Worm (Caenorhabditis elegans) whole organism, L2 larva: ENCODE results near the gene K01A11.1.
"Not testable (repeated sequence)": the region's sequence is repeated elsewhere in the genome, so short reads cannot be mapped to it uniquely, and the experiment has no call there.

ENCODE experiments used
- F13H6.1 ChIP-seq: sonication (generic microtip); optimal IDR thresholded peaks from 2 replicates; lab custom pipeline; 2016; ENCODE audit warnings: missing genetic modification characterization, missing compliant biosample characterization
- R02D3.7 ChIP-seq: fragments of 150-350 bp; optimal IDR thresholded peaks from 2 replicates; lab custom pipeline; 2014; ENCODE audit warnings: missing biosample characterization, missing genetic modification characterization
- Y55F3AM.14 ChIP-seq: fragments of 200-800 bp; sonication (Bioruptor generic); optimal IDR thresholded peaks from 2 replicates; lab custom pipeline; 2018; ENCODE audit warnings: mild to moderate bottlenecking, missing genetic modification characterization, missing compliant biosample characterization
- ZK546.5 ChIP-seq: sonication (generic microtip); optimal IDR thresholded peaks from 2 replicates; lab custom pipeline; 2017; ENCODE audit warnings: missing biosample characterization, missing genetic modification characterization
- alr-1 ChIP-seq: fragments of 150-350 bp; optimal IDR thresholded peaks from 2 replicates; lab custom pipeline; 2014; ENCODE audit warnings: missing biosample characterization, missing genetic modification characterization
- ama-1 ChIP-seq: fragments of 150-350 bp; optimal IDR thresholded peaks from 2 replicates; lab custom pipeline; 2018; ENCODE audit warnings: inconsistent platforms
- blmp-1 ChIP-seq: sonication (generic microtip); optimal IDR thresholded peaks from 2 replicates; lab custom pipeline; 2017; ENCODE audit warnings: missing genetic modification characterization, mild to moderate bottlenecking, missing compliant biosample characterization, antibody characterized with exemption, moderate library complexity; ENCODE audit not compliant: insufficient read depth
- ceh-16 ChIP-seq: fragments of 150-350 bp; optimal IDR thresholded peaks from 2 replicates; lab custom pipeline; 2014; ENCODE audit warnings: missing biosample characterization, missing genetic modification characterization
- crh-2 ChIP-seq: sonication (generic microtip); optimal IDR thresholded peaks from 2 replicates; lab custom pipeline; 2017; ENCODE audit warnings: missing biosample characterization, missing genetic modification characterization
- dmd-4 ChIP-seq: sonication (generic microtip); optimal IDR thresholded peaks from 2 replicates; lab custom pipeline; 2017; ENCODE audit warnings: missing biosample characterization, missing genetic modification characterization
- egl-27 ChIP-seq: sonication (generic microtip); optimal IDR thresholded peaks from 3 replicates; lab custom pipeline; 2017; ENCODE audit warnings: missing biosample characterization, missing genetic modification reagents, missing genetic modification characterization
- elt-3 ChIP-seq: sonication (generic microtip); optimal IDR thresholded peaks from 2 replicates; lab custom pipeline; 2017; ENCODE audit warnings: missing biosample characterization, missing genetic modification characterization
- fos-1 ChIP-seq: fragments of 150-350 bp; optimal IDR thresholded peaks from 2 replicates; lab custom pipeline; 2014; ENCODE audit warnings: missing biosample characterization, missing genetic modification characterization
- lin-11 ChIP-seq: fragments of 150-350 bp; sonication (generic microtip); optimal IDR thresholded peaks from 2 replicates; lab custom pipeline; 2014; ENCODE audit warnings: missing biosample characterization, missing genetic modification characterization, inconsistent platforms, mixed read lengths
- lin-39 ChIP-seq: fragments of 150-350 bp; optimal IDR thresholded peaks from 2 replicates; lab custom pipeline; 2014; ENCODE audit warnings: missing biosample characterization, missing genetic modification reagents, missing genetic modification characterization
- lsy-2 ChIP-seq, 2 experiments: fragments of 150-350 bp in 1 of 2; sonication (generic microtip) in 1 of 2; optimal IDR thresholded peaks; 2 replicates each; lab custom pipeline; 2014 to 2017; ENCODE audit warnings: missing biosample characterization in 2 of 2, missing genetic modification characterization in 2 of 2
- mab-5 ChIP-seq: fragments of 150-350 bp; optimal IDR thresholded peaks from 2 replicates; lab custom pipeline; 2014; ENCODE audit warnings: missing biosample characterization, missing genetic modification characterization
- mbf-1 ChIP-seq: sonication (generic microtip); optimal IDR thresholded peaks from 2 replicates; lab custom pipeline; 2017; ENCODE audit warnings: missing biosample characterization, missing genetic modification characterization
- nhr-10 ChIP-seq: sonication (generic microtip); optimal IDR thresholded peaks from 2 replicates; lab custom pipeline; 2017; ENCODE audit warnings: missing biosample characterization, missing genetic modification characterization
- nhr-11 ChIP-seq: fragments of 150-350 bp; optimal IDR thresholded peaks from 2 replicates; lab custom pipeline; 2014; ENCODE audit warnings: missing biosample characterization, missing genetic modification characterization
- nhr-12 ChIP-seq: fragments of 150-350 bp; optimal IDR thresholded peaks from 2 replicates; lab custom pipeline; 2014; ENCODE audit warnings: missing biosample characterization, missing genetic modification characterization
- nhr-129 ChIP-seq: fragments of 150-350 bp; optimal IDR thresholded peaks from 2 replicates; lab custom pipeline; 2014; ENCODE audit warnings: missing biosample characterization, missing genetic modification characterization
- nhr-21 ChIP-seq: fragments of 150-350 bp; optimal IDR thresholded peaks from 2 replicates; lab custom pipeline; 2014; ENCODE audit warnings: missing biosample characterization, missing genetic modification characterization
- nhr-237 ChIP-seq: fragments of 150-350 bp; optimal IDR thresholded peaks from 2 replicates; lab custom pipeline; 2014; ENCODE audit warnings: missing biosample characterization, missing genetic modification characterization
- nhr-25 ChIP-seq: fragments of 150-350 bp; sonication (generic microtip); optimal IDR thresholded peaks from 3 replicates; lab custom pipeline; 2014; ENCODE audit warnings: missing biosample characterization, missing genetic modification characterization
- nhr-6 ChIP-seq: fragments of 150-350 bp; optimal IDR thresholded peaks from 2 replicates; lab custom pipeline; 2014; ENCODE audit warnings: missing biosample characterization, missing genetic modification characterization
- nhr-77 ChIP-seq: fragments of 150-350 bp; optimal IDR thresholded peaks from 2 replicates; lab custom pipeline; 2014; ENCODE audit warnings: missing biosample characterization, missing genetic modification characterization
- peb-1 ChIP-seq: fragments of 150-350 bp; optimal IDR thresholded peaks from 2 replicates; lab custom pipeline; 2014; ENCODE audit warnings: missing biosample characterization, missing genetic modification characterization
- sem-4 ChIP-seq: fragments of 150-350 bp; optimal IDR thresholded peaks from 2 replicates; lab custom pipeline; 2014; ENCODE audit warnings: missing biosample characterization, missing genetic modification reagents, missing genetic modification characterization
- sma-3 ChIP-seq: sonication (generic microtip); optimal IDR thresholded peaks from 2 replicates; lab custom pipeline; 2016; ENCODE audit warnings: missing genetic modification reagents, missing genetic modification characterization, missing compliant biosample characterization
- sma-9 ChIP-seq, 2 experiments: fragments of 150-350 bp in 1 of 2; sonication (generic microtip) in 1 of 2; optimal IDR thresholded peaks; 2 replicates each; lab custom pipeline; 2014 to 2016; ENCODE audit warnings: missing genetic modification characterization in 2 of 2, mild to moderate bottlenecking in 1 of 2, missing biosample characterization in 1 of 2, missing compliant biosample characterization in 1 of 2, missing genetic modification reagents in 1 of 2, moderate library complexity in 1 of 2
- snpc-4 ChIP-seq: fragments of 150-350 bp; optimal IDR thresholded peaks from 2 replicates; lab custom pipeline; 2014; ENCODE audit warnings: missing biosample characterization, missing genetic modification characterization
- unc-55 ChIP-seq: fragments of 150-350 bp; sonication (generic microtip); optimal IDR thresholded peaks from 3 replicates; lab custom pipeline; 2014; ENCODE audit warnings: missing biosample characterization, missing genetic modification reagents, missing genetic modification characterization
- unc-62 ChIP-seq: fragments of 150-350 bp; optimal IDR thresholded peaks from 2 replicates; lab custom pipeline; 2014; ENCODE audit warnings: missing biosample characterization, missing genetic modification reagents, missing genetic modification characterization
- zag-1 ChIP-seq: fragments of 150-350 bp; optimal IDR thresholded peaks from 2 replicates; lab custom pipeline; 2014; ENCODE audit warnings: missing biosample characterization, missing genetic modification characterization
- ztf-1 ChIP-seq: fragments of 200-800 bp; sonication (Bioruptor generic); conservative IDR thresholded peaks from 2 replicates; pipeline ENCODE4 v1.3.6; 2022; ENCODE audit warnings: missing genetic modification characterization, missing compliant biosample characterization
- ztf-11 ChIP-seq: sonication (generic microtip); optimal IDR thresholded peaks from 2 replicates; lab custom pipeline; 2017; ENCODE audit warnings: missing biosample characterization, missing genetic modification characterization
- ztf-4 ChIP-seq: fragments of 150-350 bp; optimal IDR thresholded peaks from 2 replicates; lab custom pipeline; 2014; ENCODE audit warnings: missing biosample characterization, missing genetic modification characterization

Gene K01A11.1

DNA sequence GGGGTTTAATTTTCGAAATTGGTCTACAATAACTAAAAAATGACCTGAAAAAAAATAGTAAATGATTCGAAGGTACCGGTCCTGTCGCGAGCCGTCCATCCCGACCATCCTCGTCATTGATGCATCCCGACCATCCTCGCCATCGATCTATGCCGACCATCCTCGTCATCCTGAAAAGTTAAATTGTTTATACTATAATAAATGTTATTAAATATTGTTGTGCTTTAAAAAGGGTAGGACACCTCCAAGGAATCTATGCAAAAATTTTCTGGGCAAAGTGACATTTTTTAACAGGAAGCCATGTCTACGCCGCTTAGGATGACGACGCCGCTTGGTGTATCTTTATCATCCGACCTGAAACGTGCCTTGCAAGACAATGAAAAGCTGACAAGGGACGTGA is 22.8 kb upstream of the K01A11.1 start, which contains the start of gene C34C12.1:
TSS of gene C34C12.1 (plus strand) at position 301 of the 400 bp plus-strand sequence.
- TF ChIP-seq blmp-1 (tag; lab: Kevin White, UChicago); sma-3 (GFP tag; lab: Kevin White, UChicago); ceh-16 (tag; lab: Kevin White, UChicago): not testable (repeated sequence)
- TF ChIP-seq, all 48 proteins: peak for 0; not testable (repeated sequence) for 48

- TF ChIP-seq mab-5 (tag; lab: Kevin White, UChicago); elt-3 (tag; lab: Kevin White, UChicago); snpc-4: not testable (repeated sequence)
- TF ChIP-seq, all 48 proteins: peak for 0; not testable (repeated sequence) for 48
These were observed 22.2 kb upstream of the K01A11.1 start, which contains the start of gene C34C12.2 for ce11 chrIII:3453486-3453885. Gene C34C12.2 (plus strand): TSS chrIII:3453786.

DNA sequence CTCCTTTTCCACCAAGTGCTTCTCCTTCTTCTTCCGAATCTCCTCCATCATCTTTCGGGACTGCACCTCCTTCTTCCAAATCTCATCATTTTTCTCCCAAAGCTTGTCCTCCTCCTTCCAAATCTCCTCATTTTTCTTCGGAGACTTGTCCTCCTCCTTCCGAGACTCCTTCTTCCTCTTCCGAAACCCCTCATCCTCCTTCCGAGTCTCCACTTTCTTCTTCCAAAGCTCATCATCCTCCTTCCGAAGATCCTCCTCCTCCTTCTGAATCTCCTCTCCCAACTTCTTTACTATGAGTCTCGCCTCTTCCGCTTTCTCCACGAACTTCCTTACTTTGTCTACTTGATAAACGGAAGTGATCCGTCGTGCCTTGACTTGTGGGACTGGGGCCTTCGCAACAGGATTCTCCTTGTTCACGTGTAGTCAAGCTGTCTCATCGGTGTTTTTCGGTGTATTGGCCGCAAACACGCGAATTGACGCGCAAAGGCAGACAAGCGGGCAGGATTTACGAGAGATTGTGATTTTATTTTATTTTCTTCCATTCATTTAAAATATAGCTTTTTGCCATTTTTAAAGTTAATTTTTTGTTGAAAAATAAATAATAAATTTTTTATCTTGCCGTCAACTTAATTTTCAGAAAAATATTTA is 21.4 kb upstream of the K01A11.1 start, which contains the start of the genes K01A11.3 and C34C12.12:
TSS of gene K01A11.3 (minus strand) at position 51 of the 648 bp plus-strand sequence.
TSS of gene C34C12.12 (plus strand) at position 632 of the 648 bp plus-strand sequence.
- TF ChIP-seq egl-27 (tag; lab: Kevin White, UChicago), result no peak
- no peak for TF ChIP-seq fos-1
- TF ChIP-seq ama-1 (lab: Kevin White, UChicago), result no peak
- no peak for TF ChIP-seq elt-3 (tag; lab: Kevin White, UChicago)

DNA sequence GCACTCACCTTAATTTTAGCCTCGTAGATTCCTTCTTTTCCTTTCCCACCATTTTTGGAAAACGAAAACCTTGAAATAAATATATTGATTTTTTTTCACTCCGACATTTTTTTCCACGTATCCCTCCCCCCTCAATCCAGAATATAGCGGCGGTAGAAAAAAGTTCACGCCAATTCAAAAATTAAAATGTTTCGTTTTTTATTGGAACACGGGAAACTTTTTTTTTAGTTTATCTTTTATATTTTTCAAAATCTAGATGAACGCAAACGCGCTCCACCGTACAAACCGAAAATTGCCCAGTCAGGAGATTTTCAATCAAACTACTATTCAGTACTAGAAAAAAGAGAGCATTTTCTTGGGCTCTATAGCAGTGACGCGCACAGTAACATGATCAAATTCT is 12.9 kb upstream of the K01A11.1 start, which contains the start of gene spe-41:
TSS of gene spe-41 (minus strand) at position 72 of the 400 bp plus-strand sequence.
- TF ChIP-seq R02D3.7 (tag; lab: Kevin White, UChicago), result no peak
- TF ChIP-seq mbf-1 (tag; lab: Kevin White, UChicago), result no peak
- TF ChIP-seq Y55F3AM.14, result no peak
- no peak for TF ChIP-seq nhr-21 (tag; lab: Kevin White, UChicago)
- TF ChIP-seq egl-27 (tag; lab: Kevin White, UChicago), result no peak
- no peak for TF ChIP-seq lsy-2 (tag; optimal IDR thresholded peaks at IDR 0.05; lab: Kevin White, UChicago)
- TF ChIP-seq, all 48 proteins: peak for 0

DNA sequence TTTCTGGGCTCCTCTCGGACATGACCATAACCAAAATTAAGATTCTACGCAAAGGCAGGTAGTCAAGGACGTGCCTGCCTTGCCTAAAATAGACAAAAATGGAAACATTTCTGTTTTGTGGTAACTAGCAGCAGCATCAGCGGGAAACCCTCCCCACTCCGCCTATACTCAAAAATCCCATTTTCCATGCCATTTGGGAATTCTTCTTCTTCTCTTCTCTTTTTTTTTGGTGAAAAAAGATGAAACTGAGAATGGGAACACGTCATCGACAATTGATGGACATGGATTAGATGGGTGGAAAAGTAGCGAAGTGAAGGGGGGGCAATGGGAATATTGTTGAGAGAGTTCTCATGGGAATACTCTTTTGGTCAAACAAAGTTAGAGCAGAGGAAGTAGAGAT is 5.9 kb upstream of the K01A11.1 start:
- TF ChIP-seq F13H6.1 (tag; lab: Kevin White, UChicago), result no peak
- peak; percentile 47 for TF ChIP-seq unc-55 (GFP tag; lab: Kevin White, UChicago)
- TF ChIP-seq alr-1, result no peak
- no peak for TF ChIP-seq peb-1 (tag; lab: Kevin White, UChicago)
- TF ChIP-seq ama-1 (lab: Kevin White, UChicago), result no peak
- TF ChIP-seq lsy-2 (tag; optimal IDR thresholded peaks at IDR 0.05; lab: Kevin White, UChicago), result peak in 1 of 2 experiments; percentile 40
- TF ChIP-seq ztf-1 (GFP tag; lab: Robert Waterston, UW), result no peak
- TF ChIP-seq R02D3.7 (tag; lab: Kevin White, UChicago), result no peak
- TF ChIP-seq nhr-10 (tag; lab: Kevin White, UChicago), result no peak
- TF ChIP-seq ztf-4 (tag; lab: Kevin White, UChicago), result no peak
- no peak for TF ChIP-seq nhr-129 (tag; lab: Kevin White, UChicago)
- peak; percentile 18 for TF ChIP-seq unc-62
- TF ChIP-seq lin-39 (tag; lab: Kevin White, UChicago), result no peak
- peak; percentile 76 for TF ChIP-seq crh-2 (tag; lab: Kevin White, UChicago)
- peak; percentile 77 for TF ChIP-seq zag-1 (tag; lab: Kevin White, UChicago)
- peak; percentile 49 for TF ChIP-seq mab-5 (tag; lab: Kevin White, UChicago)
- no peak for TF ChIP-seq dmd-4
- TF ChIP-seq nhr-11 (tag; lab: Kevin White, UChicago), result no peak
- no peak for TF ChIP-seq ztf-11 (tag; lab: Kevin White, UChicago)
- TF ChIP-seq nhr-6 (tag; lab: Kevin White, UChicago), result no peak
- no peak for TF ChIP-seq elt-3 (tag; lab: Kevin White, UChicago)
- no peak for TF ChIP-seq nhr-12 (tag; lab: Kevin White, UChicago)

DNA sequence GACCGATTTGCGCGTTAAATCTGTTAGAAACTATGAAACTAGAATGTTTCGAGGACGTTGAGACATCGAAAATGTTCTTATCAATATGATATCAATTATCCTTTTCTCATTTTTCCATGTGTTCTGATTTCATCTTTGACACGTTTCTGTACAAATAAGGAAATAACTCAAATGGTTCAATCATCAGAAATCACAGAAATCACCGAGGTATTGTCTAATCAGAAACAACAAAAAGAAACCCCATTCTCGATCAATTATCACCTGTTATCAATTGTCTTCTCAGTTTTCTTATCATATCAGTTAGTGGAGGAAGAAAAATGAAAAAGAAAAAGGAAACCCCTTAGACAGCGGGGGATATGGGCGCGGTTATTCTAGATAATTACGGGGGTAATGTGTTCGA is 3.9 kb upstream of the K01A11.1 start:
- no peak for TF ChIP-seq ztf-1 (GFP tag; lab: Robert Waterston, UW)
- no peak for TF ChIP-seq lin-39 (tag; lab: Kevin White, UChicago)
- peak; percentile 28 for TF ChIP-seq crh-2 (tag; lab: Kevin White, UChicago)
- TF ChIP-seq nhr-237 (tag; lab: Kevin White, UChicago), result no peak
- TF ChIP-seq lin-11 (tag; lab: Kevin White, UChicago), result no peak
- TF ChIP-seq elt-3 (tag; lab: Kevin White, UChicago), result no peak
- peak; percentile 34 for TF ChIP-seq nhr-25 (tag; lab: Kevin White, UChicago)
- TF ChIP-seq egl-27 (tag; lab: Kevin White, UChicago), result peak; percentile 44
- no peak for TF ChIP-seq ztf-4 (tag; lab: Kevin White, UChicago)
- no peak for TF ChIP-seq ZK546.5
- TF ChIP-seq fos-1, result peak; percentile 73
- no peak for TF ChIP-seq sem-4 (tag; lab: Kevin White, UChicago)
- TF ChIP-seq zag-1 (tag; lab: Kevin White, UChicago), result no peak
- no peak for TF ChIP-seq nhr-77 (tag; lab: Kevin White, UChicago)
- no peak for TF ChIP-seq mab-5 (tag; lab: Kevin White, UChicago)
- peak; percentile 82 for TF ChIP-seq sma-9 (GFP tag; optimal IDR thresholded peaks at IDR 0.05; lab: Kevin White, UChicago)
- no peak for TF ChIP-seq sma-9 (tag; optimal IDR thresholded peaks at IDR 0.05; lab: Kevin White, UChicago)
- no peak for TF ChIP-seq nhr-129 (tag; lab: Kevin White, UChicago)
- no peak for TF ChIP-seq snpc-4
- no peak for TF ChIP-seq lsy-2 (tag; optimal IDR thresholded peaks at IDR 0.05; lab: Kevin White, UChicago)
- peak; percentile 67 for TF ChIP-seq nhr-21 (tag; lab: Kevin White, UChicago)
- no peak for TF ChIP-seq F13H6.1 (tag; lab: Kevin White, UChicago)
